Worm (Caenorhabditis elegans) whole organism, midembryonic: Measurements from ENCODE around the gene daf-4.

Experiments
- T22C8.4 ChIP-seq: fragments of 200-800 bp; sonication (Bioruptor generic); IDR thresholded peaks from 2 replicates; pipeline ENCODE4 v1.3.6; 2022; ENCODE audit warnings: missing genetic modification characterization, missing compliant biosample characterization
- flt-1 ChIP-seq: fragments of 200-800 bp; sonication (Bioruptor generic); IDR thresholded peaks from 2 replicates; pipeline ENCODE4 v1.3.6; 2022; ENCODE audit warnings: missing genetic modification characterization, missing compliant biosample characterization
- klf-2 ChIP-seq: fragments of 200-800 bp; sonication (Bioruptor generic); conservative IDR thresholded peaks from 2 replicates; pipeline ENCODE4 v1.3.6; 2022; ENCODE audit warnings: missing genetic modification reagents, missing genetic modification characterization, missing compliant biosample characterization
- med-1 ChIP-seq: sonication (generic microtip); optimal IDR thresholded peaks from 2 replicates; lab custom pipeline; 2017; ENCODE audit warnings: missing genetic modification characterization, mild to moderate bottlenecking, missing compliant biosample characterization, antibody characterized with exemption, missing genetic modification reagents; ENCODE audit not compliant: insufficient read depth
- ref-1 ChIP-seq: fragments of 200-800 bp; sonication (Bioruptor generic); conservative IDR thresholded peaks from 2 replicates; pipeline ENCODE4 v1.3.6; 2022; ENCODE audit warnings: missing genetic modification reagents, missing genetic modification characterization, missing compliant biosample characterization
- tab-1 ChIP-seq: fragments of 200-800 bp; sonication (Bioruptor generic); IDR thresholded peaks from 2 replicates; pipeline ENCODE4 v1.3.6; 2022; ENCODE audit warnings: missing genetic modification characterization, missing compliant biosample characterization
- ztf-23 ChIP-seq: fragments of 200-800 bp; sonication (Bioruptor generic); IDR thresholded peaks from 2 replicates; pipeline ENCODE4 v1.3.6; 2022; ENCODE audit warnings: missing genetic modification reagents, missing genetic modification characterization, missing compliant biosample characterization
- ztf-29 ChIP-seq: fragments of 200-800 bp; sonication (Bioruptor generic); IDR thresholded peaks from 2 replicates; pipeline ENCODE4 v1.3.6; 2022; ENCODE audit warnings: missing genetic modification reagents, missing genetic modification characterization, missing compliant biosample characterization

- TF ChIP-seq ztf-29 (GFP tag; lab: Robert Waterston, UW) (no peak), ref-1 (no peak), flt-1 (GFP tag; lab: Robert Waterston, UW) (no peak), T22C8.4 (GFP tag; lab: Robert Waterston, UW) (no peak), klf-2 (GFP tag; lab: Robert Waterston, UW) (no peak), med-1 (GFP tag; lab: Kevin White, UChicago) (no peak), ztf-23 (GFP tag; lab: Robert Waterston, UW) (no peak), tab-1 (GFP tag; lab: Robert Waterston, UW) (no peak)
Observed at ce11 chrIII:5660976-5661375, 36.0 kb downstream of the daf-4 start, which contains the start of gene F54E7.6.
